Worm (Caenorhabditis elegans): ENCODE data around the gene C53A5.17.

DNA sequence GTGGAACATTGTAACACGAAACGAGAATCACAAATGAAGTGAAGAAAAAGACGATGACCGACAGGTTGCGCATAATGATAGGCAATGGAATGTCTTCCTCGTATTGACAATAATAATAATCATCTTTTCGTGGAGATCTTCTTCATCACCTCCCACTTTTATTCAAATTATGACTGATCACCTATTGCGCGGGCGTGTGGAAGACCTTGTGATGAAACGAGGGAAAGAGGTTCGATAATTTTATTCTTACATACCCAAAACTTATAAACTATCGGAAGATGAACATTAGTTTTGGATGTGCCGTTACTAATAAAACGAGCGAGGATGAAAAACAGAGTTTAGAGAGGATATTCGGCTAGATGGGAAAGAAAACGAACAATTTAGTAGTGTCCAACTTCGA lies 2.2 kb upstream of the C53A5.17 start, which contains the start of gene C53A5.2:
- no peak for TF ChIP-seq ztf-11 (tag; optimal IDR thresholded peaks at IDR 0.05)
- no peak for TF ChIP-seq nhr-11 (tag; optimal IDR thresholded peaks at IDR 0.05)

Measured in whole organism, L2 larva.